Fruit fly (Drosophila melanogaster): ENCODE results near the gene CG31381.

DNA sequence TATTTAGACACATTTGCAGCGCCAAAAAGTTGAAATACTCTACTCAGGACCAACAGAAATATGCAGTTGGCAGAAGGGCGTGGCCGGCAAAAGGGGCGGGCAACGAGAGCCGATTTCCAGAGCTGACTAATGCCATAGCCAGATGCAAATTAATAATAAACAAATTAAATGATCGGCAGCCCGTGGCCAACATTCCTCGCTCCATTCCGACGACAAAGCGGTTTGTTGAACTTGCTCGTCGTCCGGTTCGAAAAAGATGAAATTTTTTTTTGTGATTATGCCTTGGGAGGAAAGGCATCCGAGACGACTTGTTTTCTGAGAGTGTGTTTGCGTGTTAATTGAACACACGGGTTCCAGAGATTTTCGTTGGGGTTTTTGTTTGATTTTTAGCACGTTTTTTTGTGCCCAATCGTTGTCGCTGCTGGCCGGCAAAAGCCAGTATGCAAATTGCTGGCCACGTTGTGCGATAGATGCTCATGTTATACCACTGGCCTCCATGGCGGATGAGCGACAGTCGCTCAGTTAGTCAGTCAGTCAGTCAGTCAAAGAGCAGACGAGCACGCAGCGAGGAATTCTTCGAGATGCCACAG lies 12.6 kb downstream of the CG31381 start:
- TF ChIP-seq CTCF (optimal IDR thresholded peaks at IDR 0.05) (no peak), CG8478 (optimal IDR thresholded peaks at IDR 0.05) (no peak)

Measured in S2 (cell line).